Worm (Caenorhabditis elegans): ENCODE results near the gene pgap-3.

DNA sequence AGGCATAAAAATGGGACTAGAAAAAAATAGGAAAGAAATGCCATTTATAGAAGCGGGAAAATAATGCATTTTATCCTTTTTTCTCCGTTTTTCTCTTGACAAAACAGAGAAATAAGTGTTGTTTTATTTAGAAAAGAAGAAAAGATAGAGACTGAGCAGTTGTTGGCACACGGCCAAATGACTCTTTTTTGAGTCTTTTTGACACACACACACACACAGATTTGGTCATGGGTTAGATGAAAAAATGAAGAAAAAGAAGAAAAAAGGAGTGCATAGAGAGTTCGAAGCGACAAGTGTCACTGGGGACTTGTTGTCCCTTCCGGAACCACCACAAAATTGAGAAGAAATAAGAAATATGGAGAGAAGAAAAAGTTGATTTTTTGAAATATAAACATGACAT is 14.2 kb downstream of the pgap-3 start:
- no peak for TF ChIP-seq snpc-4 (GFP tag; optimal IDR thresholded peaks at IDR 0.05)
- TF ChIP-seq snpc-4 (tag; optimal IDR thresholded peaks at IDR 0.05), result no peak
- TF ChIP-seq unc-62 (GFP tag; optimal IDR thresholded peaks at IDR 0.05), result no peak
- no peak for TF ChIP-seq snpc-3.4 (tag; optimal IDR thresholded peaks at IDR 0.05)
- no peak for TF ChIP-seq unc-130 (GFP tag; optimal IDR thresholded peaks at IDR 0.05)
- TF ChIP-seq ceh-27 (GFP tag; optimal IDR thresholded peaks at IDR 0.05), result no peak
- TF ChIP-seq cebp-2 (GFP tag; IDR thresholded peaks at IDR 0.05), result no peak
- TF ChIP-seq aptf-2 (GFP tag; conservative IDR thresholded peaks at IDR 0.05), result no peak
- no peak for TF ChIP-seq ceh-40 (GFP tag; IDR thresholded peaks at IDR 0.05)

Measured in whole organism, young adult.